Fruit fly (Drosophila melanogaster) whole organism: Measurements from ENCODE around the gene Jhbp16.

Source experiments
- CG8478 ChIP-seq: fragments of >200 bp; optimal IDR thresholded peaks from 2 replicates; lab custom pipeline; 2018; ENCODE audit warnings: inconsistent platforms
- EcR ChIP-seq, 2 experiments: fragments of >200 bp; optimal IDR thresholded peaks; 2 replicates each; lab custom pipeline; 2017; ENCODE audit warnings: missing biosample characterization in 2 of 2, missing genetic modification characterization in 2 of 2, missing genetic modification reagents in 2 of 2
- pan ChIP-seq: fragments of >200 bp; optimal IDR thresholded peaks from 2 replicates; lab custom pipeline; 2017
- psq ChIP-seq: fragments of >200 bp; optimal IDR thresholded peaks from 2 replicates; lab custom pipeline; 2017

DNA sequence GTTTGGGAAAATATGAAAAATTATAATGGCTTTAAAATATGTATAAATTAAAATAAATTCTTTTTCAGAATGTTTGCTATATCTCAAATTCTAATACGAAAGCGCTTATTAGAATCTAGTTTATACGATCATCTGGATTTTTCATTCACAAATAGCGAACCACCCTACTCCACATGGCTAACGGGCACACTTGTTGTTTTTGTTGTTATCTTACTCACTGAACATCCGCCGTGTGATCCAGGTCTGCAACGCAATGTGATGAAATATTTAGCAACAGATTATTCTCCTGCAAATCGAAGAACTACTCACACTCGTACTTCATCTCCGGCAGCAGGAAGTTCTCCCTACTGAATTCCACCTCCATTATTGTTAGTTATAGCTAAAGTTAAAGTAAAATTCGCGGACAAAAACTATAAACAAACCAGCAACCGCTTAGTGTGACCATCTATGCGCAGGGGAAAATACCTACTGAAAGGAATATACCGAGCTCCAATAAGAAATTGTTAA lies 1.6 kb upstream of the Jhbp16 start, which contains the start of gene Archease:
- TF ChIP-seq pan (no peak), CG8478 (lab: Kevin White, UChicago) (no peak), EcR (GFP tag; optimal IDR thresholded peaks at IDR 0.05; lab: Kevin White, UChicago) (no peak), psq (no peak)
